Worm (Caenorhabditis elegans): ENCODE results near the gene Y75D11A.3.
"Not testable (repeated sequence)": the region's sequence is repeated elsewhere in the genome, so short reads cannot be mapped to it uniquely, and the experiment has no call there.

The Y75D11A.3 gene

DNA sequence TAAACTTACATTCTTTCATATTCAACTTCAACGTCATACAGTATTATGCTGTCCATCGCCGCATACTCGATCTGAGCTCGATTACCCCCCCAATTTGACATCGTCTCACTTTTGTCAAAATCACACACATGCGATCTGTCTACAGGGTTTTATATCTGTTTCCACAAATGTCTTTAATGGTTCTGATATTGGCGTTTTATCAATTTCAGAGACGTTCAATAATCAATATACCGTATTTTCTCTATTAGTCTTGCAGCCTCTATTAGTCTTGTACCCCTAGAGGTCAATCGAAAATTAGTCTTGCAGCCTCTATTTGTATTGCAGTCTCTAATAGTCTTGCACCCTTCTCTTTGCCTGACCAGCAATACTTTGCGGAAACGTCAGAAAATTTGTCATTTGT lies 2.5 kb upstream of the Y75D11A.3 start, which contains the start of gene Y75D11A.6:
Y75D11A.6 (minus strand) TSS at position 101 of the 400 bp plus-strand sequence.
- not testable (repeated sequence) for TF ChIP-seq hmg-11, lsy-12, ztf-11 (tag; optimal IDR thresholded peaks at IDR 0.05)

DNA sequence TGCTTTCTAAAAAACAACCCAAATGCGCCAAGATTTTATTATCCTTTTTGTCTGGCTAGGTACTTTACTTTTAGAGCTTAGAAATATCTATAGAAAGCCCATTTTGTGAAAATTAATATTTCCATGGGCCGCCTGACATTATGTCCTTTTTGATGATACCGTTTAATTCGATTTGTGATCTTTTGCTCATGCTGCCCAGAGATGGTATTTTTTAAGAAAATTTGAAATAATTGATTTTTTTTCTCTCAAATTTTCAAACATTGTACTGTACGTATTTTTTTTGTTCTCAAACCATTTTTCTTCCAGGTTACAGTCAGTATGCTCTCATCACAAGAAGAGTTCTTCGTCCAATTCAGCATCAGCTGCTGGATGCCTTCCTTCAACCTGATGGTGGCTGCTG lies 3.5 kb downstream of the Y75D11A.3 start, which contains the start of gene Y75D11A.2:
Y75D11A.2 (plus strand) TSS at position 301 of the 400 bp plus-strand sequence.
- not testable (repeated sequence) for TF ChIP-seq fkh-2, nhr-237, nhr-11 (tag; optimal IDR thresholded peaks at IDR 0.05)

DNA sequence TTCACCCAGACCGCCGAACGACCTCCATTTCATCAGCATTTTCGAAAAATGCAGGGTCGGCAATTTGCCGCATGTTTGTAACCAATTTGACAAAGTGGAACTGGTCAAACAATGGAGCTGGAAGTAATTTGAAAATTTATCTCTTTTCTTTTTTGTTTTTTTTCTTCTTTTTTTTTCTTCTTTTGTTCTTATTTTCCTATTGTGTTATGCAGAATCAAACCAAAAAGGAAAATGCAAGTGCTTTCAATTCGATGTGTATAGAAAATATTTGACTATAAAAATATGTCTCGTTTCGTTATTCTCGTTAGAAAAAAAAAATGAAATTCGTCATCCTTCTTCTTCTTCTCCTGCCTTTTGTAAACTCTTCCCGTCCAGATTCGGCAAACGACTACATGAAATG lies 8.4 kb downstream of the Y75D11A.3 start, which contains the start of gene F07G6.10:
F07G6.10 (plus strand) TSS at position 301 of the 400 bp plus-strand sequence.
- TF ChIP-seq elt-3 (tag; optimal IDR thresholded peaks at IDR 0.05) (no peak), nhr-237 (tag; optimal IDR thresholded peaks at IDR 0.05) (no peak), nhr-77 (tag; optimal IDR thresholded peaks at IDR 0.05) (no peak), egl-27 (tag; optimal IDR thresholded peaks at IDR 0.05) (no peak), lin-15B (tag; optimal IDR thresholded peaks at IDR 0.05) (no peak), daf-12 (tag; optimal IDR thresholded peaks at IDR 0.05) (no peak), egl-5 (tag; optimal IDR thresholded peaks at IDR 0.05) (no peak), fkh-10 (GFP tag; optimal IDR thresholded peaks at IDR 0.05) (no peak), mdl-1 (tag; optimal IDR thresholded peaks at IDR 0.05) (no peak), ztf-11 (tag; optimal IDR thresholded peaks at IDR 0.05) (no peak), skn-1 (tag; optimal IDR thresholded peaks at IDR 0.05) (no peak), sea-2 (GFP tag; optimal IDR thresholded peaks at IDR 0.05) (no peak), nhr-28 (tag; optimal IDR thresholded peaks at IDR 0.05) (no peak), nhr-12 (tag; optimal IDR thresholded peaks at IDR 0.05) (no peak), zag-1 (tag; optimal IDR thresholded peaks at IDR 0.05) (no peak), pha-4 (tag; optimal IDR thresholded peaks at IDR 0.05) (no peak), hmg-11 (tag; optimal IDR thresholded peaks at IDR 0.05) (no peak), ztf-4 (tag; optimal IDR thresholded peaks at IDR 0.05) (no peak), R02D3.7 (tag; optimal IDR thresholded peaks at IDR 0.05) (no peak), snpc-4 (tag; optimal IDR thresholded peaks at IDR 0.05) (no peak)

- TF ChIP-seq aly-2 (tag; optimal IDR thresholded peaks at IDR 0.05) = no peak
- TF ChIP-seq nfya-1 (tag; optimal IDR thresholded peaks at IDR 0.05; ENCODE audit: insufficient read depth) = no peak
- TF ChIP-seq daf-12 (tag; optimal IDR thresholded peaks at IDR 0.05) = no peak
- TF ChIP-seq ztf-11 (tag; optimal IDR thresholded peaks at IDR 0.05) = no peak
- TF ChIP-seq ceh-9 (tag; optimal IDR thresholded peaks at IDR 0.05) = no peak
- no peak for TF ChIP-seq nhr-237 (tag; optimal IDR thresholded peaks at IDR 0.05)
- no peak for TF ChIP-seq ceh-82 (tag; optimal IDR thresholded peaks at IDR 0.05)
- no peak for TF ChIP-seq egl-5 (tag; optimal IDR thresholded peaks at IDR 0.05)
- TF ChIP-seq nhr-23 (tag; optimal IDR thresholded peaks at IDR 0.05) = no peak
- no peak for TF ChIP-seq nhr-28 (tag; optimal IDR thresholded peaks at IDR 0.05)
- no peak for TF ChIP-seq zag-1 (tag; optimal IDR thresholded peaks at IDR 0.05)
- no peak for TF ChIP-seq ztf-4 (tag; optimal IDR thresholded peaks at IDR 0.05)
- TF ChIP-seq fos-1 (tag; optimal IDR thresholded peaks at IDR 0.05) = no peak
- TF ChIP-seq elt-3 (tag; optimal IDR thresholded peaks at IDR 0.05) = no peak
- TF ChIP-seq ZK546.5 (tag; optimal IDR thresholded peaks at IDR 0.05) = no peak
- no peak for TF ChIP-seq sea-2 (GFP tag; optimal IDR thresholded peaks at IDR 0.05)
- TF ChIP-seq nhr-76 (tag; optimal IDR thresholded peaks at IDR 0.05) = no peak
- no peak for TF ChIP-seq nhr-67 (tag; optimal IDR thresholded peaks at IDR 0.05)
Observed at ce11 chrX:1735941-1736340, 10.1 kb downstream of the Y75D11A.3 start, which contains the start of gene F07G6.12. TSS of gene F07G6.12 (plus strand) at chrX:1736241.

DNA sequence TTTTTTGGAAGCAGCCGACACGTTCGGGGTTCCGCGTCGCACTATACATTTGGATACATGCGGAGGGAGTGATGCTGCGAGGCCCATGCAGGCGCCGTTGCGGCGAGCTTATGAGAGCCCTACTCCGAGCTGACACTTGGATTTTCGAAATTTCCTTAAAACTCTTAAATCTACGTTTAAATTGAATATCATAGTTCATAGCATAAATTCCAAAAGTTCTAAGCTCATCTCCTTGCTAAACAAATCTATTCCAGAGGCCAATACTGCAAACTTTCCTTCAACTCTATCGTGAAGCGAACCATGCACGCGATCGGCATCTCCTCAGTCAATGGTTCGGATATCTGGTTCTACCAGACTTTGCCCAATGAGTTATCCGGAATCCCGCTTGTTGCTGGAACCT lies 16.5 kb downstream of the Y75D11A.3 start, which contains the start of gene dgn-3:
dgn-3 (plus strand) TSS at position 301 of the 400 bp plus-strand sequence.
- TF ChIP-seq egl-27 (tag; optimal IDR thresholded peaks at IDR 0.05) (no peak), daf-12 (tag; optimal IDR thresholded peaks at IDR 0.05) (no peak), lin-15B (tag; optimal IDR thresholded peaks at IDR 0.05) (no peak), ama-1 (optimal IDR thresholded peaks at IDR 0.05) (no peak), ceh-82 (tag; optimal IDR thresholded peaks at IDR 0.05) (no peak), unc-39 (tag; optimal IDR thresholded peaks at IDR 0.05) (no peak)

Measured in whole organism, L3 larva.